Fruit fly (Drosophila melanogaster) whole organism, embryonic: ENCODE measurements around the gene Ptp10D.

ENCODE experiments used
- ATbp ChIP-seq: fragments of 200-800 bp; sonication (Bioruptor generic); optimal IDR thresholded peaks from 2 replicates; lab custom pipeline; 2017; ENCODE audit warnings: missing biosample characterization, mild to moderate bottlenecking, missing genetic modification characterization, missing genetic modification reagents
- Adf1 ChIP-seq: fragments of 200-800 bp; sonication (Bioruptor generic); IDR thresholded peaks from 2 replicates; pipeline ENCODE4 v1.3.6; 2022; ENCODE audit warnings: missing biosample characterization, missing genetic modification characterization
- CG10979 ChIP-seq: fragments of 200-800 bp; sonication (Bioruptor generic); optimal IDR thresholded peaks from 2 replicates; lab custom pipeline; 2018; ENCODE audit warnings: missing biosample characterization, mild to moderate bottlenecking, missing genetic modification characterization, moderate library complexity
- CG11504 ChIP-seq: fragments of 200-800 bp; sonication (Bioruptor generic); optimal IDR thresholded peaks from 3 replicates; lab custom pipeline; 2019; ENCODE audit warnings: missing biosample characterization, mild to moderate bottlenecking, missing genetic modification characterization, moderate library complexity
- CG12219 ChIP-seq: fragments of 200-800 bp; sonication (Bioruptor generic); optimal IDR thresholded peaks from 3 replicates; lab custom pipeline; 2018; ENCODE audit warnings: missing biosample characterization, mild to moderate bottlenecking, missing genetic modification characterization
- CG12236 ChIP-seq: fragments of 200-800 bp; sonication (Bioruptor generic); optimal IDR thresholded peaks from 2 replicates; lab custom pipeline; 2016; ENCODE audit warnings: missing biosample characterization, missing genetic modification characterization
- CG12391 ChIP-seq: fragments of 200-800 bp; sonication (Bioruptor generic); optimal IDR thresholded peaks from 3 replicates; lab custom pipeline; 2018; ENCODE audit warnings: missing biosample characterization, mild to moderate bottlenecking, missing genetic modification characterization, moderate library complexity
- CG15514 ChIP-seq: fragments of 200-800 bp; sonication (Bioruptor generic); optimal IDR thresholded peaks from 3 replicates; lab custom pipeline; 2017; ENCODE audit warnings: missing biosample characterization, missing genetic modification characterization, mild to moderate bottlenecking, moderate library complexity, missing genetic modification reagents
- CG17186 ChIP-seq: fragments of 200-800 bp; sonication (Bioruptor generic); optimal IDR thresholded peaks from 3 replicates; lab custom pipeline; 2017; ENCODE audit warnings: missing biosample characterization, missing genetic modification reagents, missing genetic modification characterization
- CG2199 ChIP-seq: fragments of 200-800 bp; sonication (Bioruptor generic); IDR thresholded peaks from 3 replicates; pipeline ENCODE4 v1.3.6; 2022; ENCODE audit warnings: missing biosample characterization, missing genetic modification characterization
- CG32767 ChIP-seq: fragments of 200-800 bp; sonication (Bioruptor generic); IDR thresholded peaks from 2 replicates; pipeline ENCODE4 v1.3.6; 2022; ENCODE audit warnings: missing biosample characterization, missing genetic modification characterization
- CG3281 ChIP-seq: fragments of 200-800 bp; sonication (Bioruptor generic); optimal IDR thresholded peaks from 3 replicates; lab custom pipeline; 2017; ENCODE audit warnings: missing biosample characterization, mild to moderate bottlenecking, missing genetic modification characterization
- CG3726 ChIP-seq: fragments of 200-800 bp; sonication (Bioruptor generic); IDR thresholded peaks from 3 replicates; pipeline ENCODE4, ENCODE4 v1.3.6; 2022; ENCODE audit warnings: missing biosample characterization, missing genetic modification characterization
- CG42726 ChIP-seq: fragments of 200-800 bp; sonication (Bioruptor generic); IDR thresholded peaks from 2 replicates; pipeline ENCODE4 v1.3.6; 2022; ENCODE audit warnings: missing biosample characterization, missing genetic modification characterization; ENCODE audit not compliant: partially characterized antibody
- CG4854 ChIP-seq: fragments of 200-800 bp; sonication (Bioruptor generic); optimal IDR thresholded peaks from 2 replicates; lab custom pipeline; 2016; ENCODE audit warnings: missing biosample characterization, missing genetic modification characterization, inconsistent platforms
- CG6765 ChIP-seq: fragments of 200-800 bp; sonication (Bioruptor generic); optimal IDR thresholded peaks from 3 replicates; lab custom pipeline; 2017; ENCODE audit warnings: missing biosample characterization, mild to moderate bottlenecking, missing genetic modification characterization
- CG7839 ChIP-seq: fragments of 200-800 bp; sonication (Bioruptor generic); optimal IDR thresholded peaks from 3 replicates; lab custom pipeline; 2018; ENCODE audit warnings: missing biosample characterization, mild to moderate bottlenecking, missing genetic modification characterization, moderate library complexity
- CG8089 ChIP-seq: fragments of 200-800 bp; sonication (Bioruptor generic); optimal IDR thresholded peaks from 3 replicates; lab custom pipeline; 2016; ENCODE audit warnings: missing biosample characterization, missing genetic modification characterization
- CG8290 ChIP-seq, 3 experiments: fragments of 200-800 bp; sonication (Bioruptor generic); optimal IDR thresholded peaks; 2 replicates each; lab custom pipeline; 2016 to 2019; ENCODE audit warnings: missing biosample characterization in 3 of 3, missing genetic modification characterization in 3 of 3, mild to moderate bottlenecking in 2 of 3, moderate library complexity in 1 of 3
- CG8765 ChIP-seq: fragments of 200-800 bp; sonication (Bioruptor generic); IDR thresholded peaks from 2 replicates; pipeline ENCODE4 v1.3.6; 2022; ENCODE audit warnings: missing biosample characterization, missing genetic modification characterization
- E2f1 ChIP-seq: fragments of 200-800 bp; sonication (Bioruptor generic); IDR thresholded peaks from 2 replicates; pipeline ENCODE4 v1.3.6; 2022; ENCODE audit warnings: missing biosample characterization, missing genetic modification characterization
- HLHmδ ChIP-seq: fragments of 200-800 bp; sonication (Bioruptor generic); optimal IDR thresholded peaks from 2 replicates; lab custom pipeline; 2018; ENCODE audit warnings: missing biosample characterization, mild to moderate bottlenecking, missing genetic modification characterization, moderate library complexity
- HmgD ChIP-seq: fragments of 200-800 bp; sonication (Bioruptor generic); optimal IDR thresholded peaks from 3 replicates; lab custom pipeline; 2016; ENCODE audit warnings: missing biosample characterization, missing genetic modification characterization
- Lhr ChIP-seq: fragments of 200-800 bp; sonication (Bioruptor generic); optimal IDR thresholded peaks from 3 replicates; lab custom pipeline; 2017; ENCODE audit warnings: mild to moderate bottlenecking, missing biosample characterization, missing genetic modification reagents, missing genetic modification characterization
- NC2β ChIP-seq: fragments of 200-800 bp; sonication (Bioruptor generic); optimal IDR thresholded peaks from 2 replicates; lab custom pipeline; 2016; ENCODE audit warnings: missing biosample characterization, missing genetic modification characterization
- Nf-YA ChIP-seq: fragments of 200-800 bp; sonication (Bioruptor generic); IDR thresholded peaks from 2 replicates; pipeline ENCODE4 v1.3.6; 2022; ENCODE audit warnings: missing biosample characterization, missing genetic modification characterization
- Ravus ChIP-seq: fragments of 200-800 bp; sonication (Bioruptor generic); IDR thresholded peaks from 2 replicates; pipeline ENCODE4 v1.3.6; 2022; ENCODE audit warnings: missing biosample characterization, missing genetic modification characterization
- Trl ChIP-seq, 3 experiments: fragments of >200 bp in 2 of 3; fragments of 200-800 bp in 1 of 3; sonication (Bioruptor generic) in 1 of 3; optimal IDR thresholded peaks; 2 replicates in 1 of 3; 3 replicates in 2 of 3; lab custom pipeline; 2016 to 2017; ENCODE audit warnings: missing biosample characterization in 1 of 3, missing genetic modification characterization in 1 of 3
- ac ChIP-seq: fragments of 200-800 bp; sonication (Bioruptor generic); optimal IDR thresholded peaks from 3 replicates; lab custom pipeline; 2017; ENCODE audit warnings: missing biosample characterization, mild to moderate bottlenecking, missing genetic modification characterization
- ash1 ChIP-seq: fragments of 200-800 bp; sonication (Bioruptor generic); optimal IDR thresholded peaks from 2 replicates; lab custom pipeline; 2018; ENCODE audit warnings: missing biosample characterization, mild to moderate bottlenecking, missing genetic modification characterization
- btn ChIP-seq: fragments of 200-800 bp; sonication (Bioruptor generic); optimal IDR thresholded peaks from 2 replicates; lab custom pipeline; 2016; ENCODE audit warnings: missing biosample characterization, missing genetic modification characterization
- ci ChIP-seq: fragments of 200-800 bp; sonication (Bioruptor generic); IDR thresholded peaks from 3 replicates; pipeline ENCODE4 v1.3.6; 2022; ENCODE audit warnings: missing biosample characterization, missing genetic modification characterization
- dm ChIP-seq: fragments of 200-800 bp; sonication (Bioruptor generic); optimal IDR thresholded peaks from 3 replicates; lab custom pipeline; 2016; ENCODE audit warnings: missing biosample characterization, missing genetic modification characterization
- en ChIP-seq: fragments of 200-800 bp; sonication (Bioruptor generic); optimal IDR thresholded peaks from 2 replicates; lab custom pipeline; 2016; ENCODE audit warnings: missing biosample characterization, missing genetic modification characterization
- fru ChIP-seq: fragments of >200 bp; optimal IDR thresholded peaks from 2 replicates; lab custom pipeline; 2017
- ftz-f1 ChIP-seq: fragments of 200-800 bp; sonication (Bioruptor generic); optimal IDR thresholded peaks from 2 replicates; lab custom pipeline; 2016; ENCODE audit warnings: missing biosample characterization, missing genetic modification characterization
- gcm2 ChIP-seq: fragments of 200-800 bp; sonication (Bioruptor generic); optimal IDR thresholded peaks from 2 replicates; lab custom pipeline; 2016; ENCODE audit warnings: missing biosample characterization, missing genetic modification characterization
- kay ChIP-seq: fragments of 200-800 bp; sonication (Bioruptor generic); optimal IDR thresholded peaks from 2 replicates; lab custom pipeline; 2016; ENCODE audit warnings: missing biosample characterization, missing genetic modification characterization
- klu ChIP-seq: fragments of 200-800 bp; sonication (Bioruptor generic); IDR thresholded peaks from 2 replicates; pipeline ENCODE4 v1.3.6; 2022; ENCODE audit warnings: missing biosample characterization, missing genetic modification characterization
- knrl ChIP-seq: fragments of 200-800 bp; sonication (Bioruptor generic); IDR thresholded peaks from 3 replicates; pipeline ENCODE4 v1.3.6; 2022; ENCODE audit warnings: missing biosample characterization, missing genetic modification characterization; ENCODE audit not compliant: partially characterized antibody
- lab ChIP-seq: fragments of 200-800 bp; sonication (Bioruptor generic); optimal IDR thresholded peaks from 3 replicates; lab custom pipeline; 2017; ENCODE audit warnings: missing biosample characterization, missing genetic modification characterization, mild to moderate bottlenecking, moderate library complexity, missing genetic modification reagents
- odd ChIP-seq: fragments of 200-800 bp; sonication (Bioruptor generic); optimal IDR thresholded peaks from 2 replicates; lab custom pipeline; 2017; ENCODE audit warnings: missing biosample characterization, mild to moderate bottlenecking, missing genetic modification characterization
- pita ChIP-seq: fragments of 200-800 bp; sonication (Bioruptor generic); optimal IDR thresholded peaks from 2 replicates; lab custom pipeline; 2017; ENCODE audit warnings: missing biosample characterization, mild to moderate bottlenecking, missing genetic modification characterization
- prd ChIP-seq, 3 experiments: fragments of >200 bp in 2 of 3; fragments of 200-800 bp in 1 of 3; sonication (Bioruptor generic) in 1 of 3; optimal IDR thresholded peaks in 2 of 3; IDR thresholded peaks in 1 of 3; 2 replicates in 2 of 3; 3 replicates in 1 of 3; pipeline versions ENCODE4 v1.3.6 to Lab custom; 2017 to 2022; ENCODE audit warnings: missing biosample characterization in 1 of 3, missing genetic modification characterization in 1 of 3
- sens ChIP-seq: fragments of 200-800 bp; sonication (Bioruptor generic); peaks from one replicate; lab custom pipeline; 2016; ENCODE audit warnings: missing biosample characterization, missing genetic modification characterization
- ssp ChIP-seq: fragments of 200-800 bp; sonication (Bioruptor generic); IDR thresholded peaks from 2 replicates; pipeline ENCODE4 v1.3.6; 2022; ENCODE audit warnings: missing biosample characterization, missing genetic modification characterization
- trh ChIP-seq: fragments of 200-800 bp; sonication (Bioruptor generic); optimal IDR thresholded peaks from 2 replicates; lab custom pipeline; 2016; ENCODE audit warnings: missing biosample characterization, missing genetic modification characterization
- unpg ChIP-seq: fragments of 200-800 bp; sonication (Bioruptor generic); optimal IDR thresholded peaks from 3 replicates; lab custom pipeline; 2018; ENCODE audit warnings: missing biosample characterization, mild to moderate bottlenecking, missing genetic modification characterization, moderate library complexity

The Ptp10D gene

DNA sequence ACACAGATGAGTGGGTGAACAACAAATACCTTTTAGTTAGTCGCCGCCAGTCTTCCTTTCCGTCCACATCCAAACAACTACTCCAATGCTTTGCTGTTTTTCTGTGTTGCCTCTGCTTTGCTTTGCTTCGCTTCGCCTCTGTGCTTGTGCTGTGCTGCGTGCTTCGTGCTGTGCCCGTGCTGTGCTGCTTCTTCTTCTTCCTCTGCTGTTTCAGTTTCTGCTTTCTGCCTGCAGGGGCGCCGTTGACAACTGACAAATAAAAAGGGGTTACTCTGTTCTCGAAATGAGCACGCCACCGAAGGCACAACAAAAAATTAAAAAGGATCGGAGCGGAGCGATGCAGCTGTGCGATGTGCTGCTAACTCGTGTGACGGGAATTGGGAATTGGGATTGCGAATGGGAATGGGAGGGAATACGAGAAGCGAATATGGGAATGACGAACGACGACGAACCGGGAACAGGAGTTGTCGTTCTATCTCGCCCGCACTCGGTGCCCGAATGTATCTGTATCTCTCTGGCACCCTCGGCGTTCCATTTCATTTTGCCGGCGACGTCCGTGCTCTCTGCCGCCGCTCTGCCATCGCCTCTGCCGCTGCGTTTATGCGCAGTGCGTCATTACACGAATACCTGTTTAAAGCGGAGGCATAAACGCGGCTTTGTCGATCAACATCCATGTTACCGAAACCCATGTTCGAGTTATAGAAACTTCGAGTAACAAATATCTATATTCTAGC, 92.9 kb downstream of the Ptp10D start (continued):
- no peak for TF ChIP-seq CG42726 (GFP tag; lab: Robert Waterston, UW)
- no peak for TF ChIP-seq btn (GFP tag; lab: Kevin White, UChicago)
- TF ChIP-seq ci = peak; percentile 78
- peak; percentile 41 for TF ChIP-seq E2f1 (GFP tag; lab: Robert Waterston, UW)
- no peak for TF ChIP-seq klu (GFP tag; lab: Robert Waterston, UW)
- peak; percentile 50 for TF ChIP-seq odd (GFP tag; lab: Kevin White, UChicago)
- TF ChIP-seq sens (GFP tag; lab: Kevin White, UChicago) = peak; percentile 81
- TF ChIP-seq CG17186 (GFP tag; lab: Kevin White, UChicago) = no peak
- TF ChIP-seq trh = no peak
- no peak for TF ChIP-seq Nf-YA (GFP tag; lab: Robert Waterston, UW)
- peak; percentile 59; the same call in 1 of the 3 replicates for TF ChIP-seq CG3726 (GFP tag; lab: Robert Waterston, UW)
- TF ChIP-seq unpg (GFP tag; lab: Kevin White, UChicago) = peak; percentile 66
- TF ChIP-seq prd (optimal IDR thresholded peaks at IDR 0.05; lab: Kevin White, UChicago) = no peak
- peak; percentile 77 for TF ChIP-seq prd (GFP tag; IDR thresholded peaks at IDR 0.05; lab: Robert Waterston, UW)
- no peak for TF ChIP-seq ac
- TF ChIP-seq CG12236 = no peak
- TF ChIP-seq knrl (GFP tag; lab: Robert Waterston, UW) = peak; percentile 45; the same call in 1 of the 3 replicates
- TF ChIP-seq CG4854 = peak; percentile 40
- TF ChIP-seq CG8765 (GFP tag; lab: Robert Waterston, UW) = peak; percentile 43; the same call in 1 of the 2 replicates
- TF ChIP-seq ash1 (GFP tag; lab: Kevin White, UChicago) = no peak
- no peak for TF ChIP-seq gcm2 (GFP tag; lab: Kevin White, UChicago)
- no peak for TF ChIP-seq ftz-f1
- peak; percentile 23 for TF ChIP-seq NC2β (GFP tag; lab: Kevin White, UChicago)
- peak; percentile 79 for TF ChIP-seq CG7839 (tag; lab: Kevin White, UChicago)
- peak; percentile 40 for TF ChIP-seq CG8089 (GFP tag; lab: Kevin White, UChicago)
- TF ChIP-seq HmgD = no peak
- TF ChIP-seq CG8290 (GFP tag; optimal IDR thresholded peaks at IDR 0.05; lab: Kevin White, UChicago) = no peak
- TF ChIP-seq CG8290 (tag; optimal IDR thresholded peaks at IDR 0.05; lab: Kevin White, UChicago) = peak; percentile 33 to 77
- TF ChIP-seq CG3281 (GFP tag; lab: Kevin White, UChicago) = peak; percentile 35
- TF ChIP-seq CG2199 = no peak
- peak; percentile 32 for TF ChIP-seq CG10979
- TF ChIP-seq CG11504 (tag; lab: Kevin White, UChicago) = peak; percentile 71
- TF ChIP-seq CG32767 (GFP tag; lab: Robert Waterston, UW) = 0 out of 2 replicates have a peak, but pooled peaks have one; percentile 39
- TF ChIP-seq ssp = peak; percentile 13; the same call in 1 of the 2 replicates
- TF ChIP-seq en (GFP tag; lab: Kevin White, UChicago) = no peak
- TF ChIP-seq ATbp (GFP tag; lab: Kevin White, UChicago) = peak; percentile 30
- no peak for TF ChIP-seq pita
- peak; percentile 82 for TF ChIP-seq Adf1 (GFP tag; lab: Robert Waterston, UW)
- TF ChIP-seq kay = no peak
- TF ChIP-seq CG15514 (GFP tag; lab: Kevin White, UChicago) = peak; percentile 77
- no peak for TF ChIP-seq fru (lab: Kevin White, UChicago)
- peak; percentile 52 for TF ChIP-seq CG12391
- TF ChIP-seq CG12219 (GFP tag; lab: Kevin White, UChicago) = peak; percentile 53
- peak; percentile 76 for TF ChIP-seq dm (GFP tag; lab: Kevin White, UChicago)
- TF ChIP-seq HLHmδ (GFP tag; lab: Kevin White, UChicago) = no peak
- TF ChIP-seq lab = peak; percentile 86
- peak; percentile 40 for TF ChIP-seq Lhr
- no peak for TF ChIP-seq Ravus (GFP tag; lab: Robert Waterston, UW)
- TF ChIP-seq CG6765 (GFP tag; lab: Kevin White, UChicago) = peak; percentile 1
- TF ChIP-seq Trl (optimal IDR thresholded peaks at IDR 0.05; lab: Kevin White, UChicago) = peak in 1 of 2 experiments; percentile 30
- TF ChIP-seq Trl (GFP tag; optimal IDR thresholded peaks at IDR 0.05; lab: Kevin White, UChicago) = peak; percentile 18
